Worm (Caenorhabditis elegans): ENCODE results near the gene lgc-33.

DNA sequence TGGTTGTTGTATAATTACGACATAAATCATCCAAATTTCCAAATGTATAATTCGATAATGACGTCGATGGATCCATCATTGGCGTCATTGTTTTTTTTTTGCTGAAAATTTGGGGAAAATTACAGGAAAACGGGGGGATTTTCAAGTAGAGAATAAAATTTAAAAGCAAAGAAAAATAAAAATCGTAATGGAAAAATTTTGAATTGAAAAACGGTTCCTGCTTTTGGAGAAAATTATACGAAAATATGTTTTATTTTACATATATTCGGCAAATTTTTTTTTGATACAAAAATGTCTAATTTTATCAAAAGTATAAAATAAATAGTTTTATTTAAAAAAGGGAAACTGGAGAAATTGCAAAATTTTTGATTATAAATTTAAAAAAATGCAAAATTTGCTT is 20.4 kb upstream of the lgc-33 start, which contains the start of gene zipt-15:
- TF ChIP-seq nhr-12 (tag; optimal IDR thresholded peaks at IDR 0.05): no peak
- TF ChIP-seq C16A3.4 (tag; optimal IDR thresholded peaks at IDR 0.05): no peak
- TF ChIP-seq zag-1 (tag; optimal IDR thresholded peaks at IDR 0.05): no peak
- TF ChIP-seq unc-130 (tag; optimal IDR thresholded peaks at IDR 0.05): no peak
- TF ChIP-seq aly-2 (tag; optimal IDR thresholded peaks at IDR 0.05): no peak
- no peak for TF ChIP-seq ztf-11 (tag; optimal IDR thresholded peaks at IDR 0.05)
- no peak for TF ChIP-seq nhr-237 (tag; optimal IDR thresholded peaks at IDR 0.05)
- no peak for TF ChIP-seq lin-15B (tag; optimal IDR thresholded peaks at IDR 0.05)
- no peak for TF ChIP-seq tbx-2 (tag; optimal IDR thresholded peaks at IDR 0.05)

Data from whole organism, L1 larva.